Worm (Caenorhabditis elegans): ENCODE measurements around the gene ZK154.6.
A peak's percentile ranks its signal among the peaks of the same experiment; 100 is the strongest.

- TF ChIP-seq W03F9.2 (tag; optimal IDR thresholded peaks at IDR 0.05) (no peak), dao-5 (tag; optimal IDR thresholded peaks at IDR 0.05) (peak; percentile 40), him-1 (tag; optimal IDR thresholded peaks at IDR 0.05) (no peak)
Observed at ce11 chrX:7773714-7774318, 19.5 kb downstream of the ZK154.6 start.

Data from whole organism, L4/young adult.